Worm (Caenorhabditis elegans) whole organism, L4/young adult: Measurements from ENCODE around the gene C35D10.10.
A peak's percentile ranks its signal among the peaks of the same experiment; 100 is the strongest.

Experiments used
- W03F9.2 ChIP-seq: fragments of 150-350 bp; optimal IDR thresholded peaks from 2 replicates; lab custom pipeline; 2014; ENCODE audit warnings: missing biosample characterization, missing genetic modification characterization
- dao-5 ChIP-seq: sonication (generic microtip); optimal IDR thresholded peaks from 2 replicates; lab custom pipeline; 2016; ENCODE audit warnings: missing genotype, missing genetic modification characterization, moderate library complexity, missing compliant biosample characterization
- him-1 ChIP-seq: sonication (generic microtip); optimal IDR thresholded peaks from 2 replicates; lab custom pipeline; 2016; ENCODE audit warnings: missing genotype, missing genetic modification reagents, missing genetic modification characterization, missing compliant biosample characterization

C35D10.10 gene

DNA sequence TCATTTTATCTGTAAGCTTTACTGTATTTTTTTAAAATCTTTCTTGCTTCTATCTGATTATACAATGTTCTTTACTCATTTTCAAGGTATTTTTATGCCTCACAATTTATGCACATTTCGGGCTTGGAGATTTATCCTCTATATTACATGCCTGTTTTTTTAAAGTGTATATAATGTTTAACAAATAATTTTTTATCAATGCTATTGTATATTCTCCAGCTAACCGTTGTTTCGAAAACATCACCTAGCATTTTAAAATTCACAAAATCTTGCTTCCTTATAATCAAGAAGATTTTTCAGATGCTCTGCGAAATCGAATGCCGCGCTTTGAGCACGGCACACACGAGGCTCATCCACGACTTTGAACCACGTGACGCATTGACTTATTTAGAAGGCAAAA lies 9.6 kb downstream of the C35D10.10 start, which contains the start of gene ced-4:
Gene ced-4, plus strand, starts transcription at position 301 of the 400 bp plus-strand sequence.
- TF ChIP-seq him-1 (tag; lab: Kevin White, UChicago) = no peak
- TF ChIP-seq W03F9.2 = no peak
- TF ChIP-seq dao-5 (tag; lab: Kevin White, UChicago) = no peak

DNA sequence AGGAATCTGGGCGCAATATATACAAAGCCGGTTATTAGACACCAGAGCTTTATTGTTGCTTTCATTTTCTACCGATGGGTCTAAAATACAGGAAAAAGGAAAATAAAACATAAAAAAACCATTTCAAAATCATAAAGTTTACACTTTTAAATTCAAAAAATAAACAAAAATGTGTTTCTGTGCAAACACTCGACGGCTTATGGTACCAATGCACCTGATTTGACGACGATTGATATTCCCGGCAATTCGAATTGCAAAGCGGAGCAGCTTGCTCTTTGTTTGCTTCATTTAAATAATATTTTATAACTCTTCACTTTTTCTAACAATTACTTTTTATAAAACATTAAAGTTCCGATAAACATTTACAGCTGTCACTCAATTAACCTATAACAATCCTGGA lies 11.5 kb downstream of the C35D10.10 start, which contains the start of gene F26A1.1:
Gene F26A1.1, plus strand, starts transcription at position 369 of the 400 bp plus-strand sequence.
- TF ChIP-seq him-1 (tag; lab: Kevin White, UChicago) = no peak
- TF ChIP-seq W03F9.2 = peak; percentile 73

DNA sequence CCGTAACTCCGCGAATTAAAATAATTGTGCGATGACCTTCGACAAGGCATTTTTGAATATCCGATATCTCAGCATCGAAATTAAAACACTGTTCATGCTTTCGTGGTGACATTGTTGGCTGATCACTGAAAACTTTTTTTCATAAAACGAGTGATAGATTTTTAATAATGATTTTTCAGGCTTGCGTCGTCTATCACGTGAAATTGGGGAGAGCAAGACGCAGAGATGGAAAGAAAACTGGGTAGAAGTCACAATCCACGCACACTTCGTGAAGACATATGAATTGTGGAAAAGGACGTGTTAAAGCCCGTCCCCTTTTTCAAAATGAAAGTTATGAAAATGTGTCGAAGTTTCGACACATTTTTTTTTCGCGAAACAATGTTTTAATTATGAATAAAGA lies 11.9 kb downstream of the C35D10.10 start, which contains the start of gene nonu-1:
Gene nonu-1, minus strand, starts transcription at position 169 of the 400 bp plus-strand sequence.
- no peak for TF ChIP-seq W03F9.2
- TF ChIP-seq him-1 (tag; lab: Kevin White, UChicago) = no peak
- TF ChIP-seq dao-5 (tag; lab: Kevin White, UChicago) = no peak

DNA sequence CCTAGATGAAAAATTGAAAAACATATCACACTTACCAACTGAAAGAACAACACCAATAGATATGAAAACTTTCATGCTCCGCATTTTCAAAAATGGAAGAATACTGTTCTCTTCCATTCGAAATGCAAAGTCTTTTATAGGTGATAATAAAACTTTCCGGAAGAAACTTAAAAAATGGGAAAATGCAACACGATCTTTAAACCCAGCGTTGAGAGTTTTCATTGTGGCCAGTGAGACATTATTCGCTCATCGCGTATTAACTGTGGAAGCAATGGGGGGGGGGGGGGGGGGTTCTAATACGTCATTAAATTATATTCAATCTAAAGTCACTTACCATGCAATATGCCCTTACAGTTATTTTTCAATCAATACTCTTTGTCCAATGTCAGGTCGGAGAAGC lies 17.3 kb downstream of the C35D10.10 start, which contains the start of the genes clec-157 and fkh-5:
Gene clec-157, minus strand, starts transcription at position 101 of the 400 bp plus-strand sequence.
Gene fkh-5, plus strand, starts transcription at position 336 of the 400 bp plus-strand sequence.
- TF ChIP-seq W03F9.2 = no peak
- TF ChIP-seq him-1 (tag; lab: Kevin White, UChicago) = no peak
- TF ChIP-seq dao-5 (tag; lab: Kevin White, UChicago) = no peak

DNA sequence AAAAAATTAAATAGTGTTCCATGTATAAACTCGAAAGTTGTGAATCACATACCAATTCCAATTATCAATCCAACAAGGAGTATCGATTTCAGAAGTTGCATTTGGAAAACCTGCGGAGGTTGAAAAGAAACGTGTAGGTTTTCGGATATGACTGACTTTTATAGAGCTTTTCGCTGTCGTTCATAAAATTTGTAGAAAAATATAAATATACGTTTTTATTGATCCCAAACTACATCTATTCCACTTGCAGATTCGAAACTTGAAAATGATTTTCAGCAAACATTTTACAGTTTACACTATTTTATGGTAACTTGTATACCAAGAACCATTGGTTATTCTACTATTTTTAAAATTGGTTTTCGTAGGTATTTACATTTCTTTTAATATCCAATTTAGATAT lies 19.4 kb downstream of the C35D10.10 start, which contains the start of gene clec-156:
Gene clec-156, minus strand, starts transcription at position 101 of the 400 bp plus-strand sequence.
- TF ChIP-seq dao-5 (tag; lab: Kevin White, UChicago) = no peak
- TF ChIP-seq W03F9.2 = no peak
- TF ChIP-seq him-1 (tag; lab: Kevin White, UChicago) = no peak

DNA sequence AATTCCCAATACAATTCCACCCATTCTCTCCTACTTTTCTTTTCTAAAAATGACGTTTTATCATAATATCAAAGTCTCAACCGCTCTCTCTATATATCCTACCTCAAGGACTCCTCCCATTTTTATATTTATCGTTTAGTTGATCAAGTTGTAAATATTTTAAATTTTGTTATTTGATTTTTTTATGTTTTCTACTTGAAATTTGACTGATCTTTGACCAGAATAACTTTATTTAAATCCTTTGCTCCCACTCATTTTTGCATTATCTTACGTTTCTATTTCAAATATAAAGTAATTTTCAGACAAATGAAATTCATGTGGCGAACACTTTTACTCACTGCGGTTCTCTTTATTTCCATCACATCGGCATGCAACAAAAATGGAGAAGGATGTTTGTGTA lies 24.2 kb downstream of the C35D10.10 start, which contains the start of the genes acbp-7 and F26A1.19:
Gene acbp-7, plus strand, starts transcription at position 301 of the 400 bp plus-strand sequence.
Gene F26A1.19, plus strand, starts transcription at position 303 of the 400 bp plus-strand sequence.
- TF ChIP-seq dao-5 (tag; lab: Kevin White, UChicago) (no peak), him-1 (tag; lab: Kevin White, UChicago) (no peak), W03F9.2 (no peak)

DNA sequence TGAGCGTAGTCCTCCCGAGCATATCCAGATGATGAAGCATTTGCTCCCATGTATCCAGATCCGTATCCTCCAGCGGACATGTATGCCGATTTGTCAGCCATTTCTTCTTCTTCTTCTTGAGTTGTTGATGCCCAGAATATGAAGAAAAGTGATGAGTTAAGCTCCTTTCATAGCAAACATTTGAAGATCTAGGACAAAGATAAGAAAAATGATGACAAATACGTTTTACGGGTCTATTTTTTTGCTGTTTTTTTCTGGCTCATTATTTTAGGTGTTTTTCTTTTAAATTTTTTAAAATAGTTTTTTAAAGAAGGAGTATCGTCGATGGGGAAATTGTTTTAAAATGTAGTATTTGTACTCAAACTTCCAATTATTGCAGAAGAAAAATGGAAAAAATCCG lies 31.4 kb downstream of the C35D10.10 start, which contains the start of gene nspd-9:
Gene nspd-9, minus strand, starts transcription at position 101 of the 400 bp plus-strand sequence.
- TF ChIP-seq W03F9.2 (no peak), dao-5 (tag; lab: Kevin White, UChicago) (no peak), him-1 (tag; lab: Kevin White, UChicago) (no peak)

DNA sequence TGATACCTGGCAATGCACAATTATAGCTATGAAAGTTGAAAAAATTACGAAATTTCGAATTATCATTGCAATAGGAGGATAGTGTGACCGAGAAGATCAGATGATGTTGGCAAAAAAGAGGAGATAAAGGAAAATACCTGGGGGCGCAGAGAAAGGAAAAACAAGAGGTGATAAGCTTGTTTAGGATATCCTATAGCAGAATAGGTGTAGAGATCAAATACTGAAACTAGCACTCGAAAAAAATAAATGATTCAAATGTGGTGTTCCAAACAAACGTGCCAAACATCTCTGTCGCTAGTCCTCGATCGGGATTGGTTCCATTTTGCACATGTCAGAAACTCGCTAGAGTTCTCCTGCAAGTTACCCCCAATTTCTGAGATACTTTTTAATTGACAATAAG lies 32.2 kb downstream of the C35D10.10 start, which contains the start of gene F26A1.9:
Gene F26A1.9, minus strand, starts transcription at position 101 of the 400 bp plus-strand sequence.
- TF ChIP-seq dao-5 (tag; lab: Kevin White, UChicago) = no peak
- no peak for TF ChIP-seq W03F9.2
- no peak for TF ChIP-seq him-1 (tag; lab: Kevin White, UChicago)

DNA sequence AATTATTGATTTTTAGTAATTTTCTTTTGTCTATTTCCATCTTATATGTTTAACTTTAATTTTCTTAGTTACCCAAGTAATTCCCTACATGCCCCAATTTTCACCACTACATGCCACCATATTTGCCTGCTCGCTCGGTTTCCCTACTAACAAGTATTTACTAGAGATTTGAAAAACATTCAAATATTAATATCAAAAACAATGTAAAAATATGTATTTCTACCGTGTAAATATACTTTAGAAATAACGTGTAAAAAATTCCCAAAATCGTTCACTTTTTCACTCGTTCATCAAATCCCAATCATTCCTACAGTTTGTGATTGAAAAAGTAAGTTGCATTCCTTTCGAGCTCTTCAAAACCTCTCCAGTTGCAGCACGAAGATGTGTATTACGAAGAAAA lies 35.0 kb downstream of the C35D10.10 start, which contains the start of gene F26A1.3:
Gene F26A1.3, plus strand, starts transcription at position 301 of the 400 bp plus-strand sequence.
- no peak for TF ChIP-seq W03F9.2
- no peak for TF ChIP-seq dao-5 (tag; lab: Kevin White, UChicago)
- no peak for TF ChIP-seq him-1 (tag; lab: Kevin White, UChicago)

DNA sequence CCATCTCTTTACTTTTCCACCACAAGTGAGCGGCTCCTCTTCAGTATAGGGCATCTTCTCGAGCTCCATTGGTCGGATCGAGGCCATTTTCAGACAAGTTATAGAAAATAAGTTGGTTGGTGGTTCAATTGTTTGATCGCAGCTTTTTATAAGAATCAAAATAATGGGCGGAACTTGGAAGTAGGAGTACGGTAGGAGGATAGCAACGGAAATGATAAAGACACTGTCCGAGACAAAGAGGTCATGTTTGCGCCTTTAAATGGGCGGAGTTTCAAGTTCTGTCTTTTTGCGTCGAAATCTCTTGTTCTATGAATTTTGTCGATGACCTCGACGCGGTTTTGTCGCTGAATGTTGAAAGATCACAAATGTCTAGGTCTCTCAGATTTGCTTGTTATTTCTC lies 39.5 kb downstream of the C35D10.10 start, which contains the start of gene F26A1.8:
Gene F26A1.8, minus strand, starts transcription at position 101 of the 400 bp plus-strand sequence.
- no peak for TF ChIP-seq W03F9.2
- no peak for TF ChIP-seq him-1 (tag; lab: Kevin White, UChicago)
- TF ChIP-seq dao-5 (tag; lab: Kevin White, UChicago) = no peak

DNA sequence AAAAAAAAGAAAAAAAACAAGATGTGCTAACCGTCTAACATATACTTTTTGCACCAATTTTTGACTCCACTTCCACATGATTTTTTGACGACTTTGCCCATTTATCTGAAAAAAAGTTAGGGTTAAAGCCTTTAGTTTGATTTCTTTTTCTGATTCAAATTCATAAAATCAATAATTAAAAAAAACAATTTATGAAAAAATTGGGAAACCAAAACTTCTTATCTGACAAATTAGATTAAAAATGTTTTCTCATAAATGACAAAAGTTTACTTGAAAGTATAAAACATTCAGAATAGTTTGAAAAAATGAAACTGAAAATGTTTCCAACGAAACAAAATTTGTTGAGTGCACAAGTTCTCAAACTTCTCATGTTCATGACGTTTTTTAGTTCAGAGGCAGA lies 41.8 kb downstream of the C35D10.10 start, which contains the start of gene F26A1.7:
Gene F26A1.7, minus strand, starts transcription at position 101 of the 400 bp plus-strand sequence.
- TF ChIP-seq dao-5 (tag; lab: Kevin White, UChicago) (no peak), W03F9.2 (no peak), him-1 (tag; lab: Kevin White, UChicago) (no peak)

DNA sequence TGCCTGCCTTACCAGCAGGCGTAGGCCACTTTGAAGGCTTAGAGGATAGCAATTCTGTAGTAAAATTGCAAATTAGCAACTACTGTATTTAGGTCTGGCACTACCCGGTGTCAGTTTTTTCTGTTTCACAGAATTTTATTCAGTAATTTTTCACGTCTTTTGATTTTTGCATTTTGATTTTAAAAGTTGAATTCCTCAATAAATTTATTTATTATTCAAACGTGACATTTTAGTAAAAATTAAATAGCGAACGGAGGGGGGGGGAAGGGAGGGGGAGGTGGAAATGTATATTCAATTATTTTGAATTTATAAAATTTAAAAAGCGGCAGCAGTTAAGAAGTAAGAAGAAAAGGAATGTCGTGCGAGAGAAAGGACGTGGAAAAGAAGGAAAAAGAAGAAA lies 44.4 kb downstream of the C35D10.10 start, which contains the start of gene F26A1.4:
Gene F26A1.4, plus strand, starts transcription at position 301 of the 400 bp plus-strand sequence.
- TF ChIP-seq dao-5 (tag; lab: Kevin White, UChicago) (no peak), him-1 (tag; lab: Kevin White, UChicago) (no peak), W03F9.2 (no peak)

DNA sequence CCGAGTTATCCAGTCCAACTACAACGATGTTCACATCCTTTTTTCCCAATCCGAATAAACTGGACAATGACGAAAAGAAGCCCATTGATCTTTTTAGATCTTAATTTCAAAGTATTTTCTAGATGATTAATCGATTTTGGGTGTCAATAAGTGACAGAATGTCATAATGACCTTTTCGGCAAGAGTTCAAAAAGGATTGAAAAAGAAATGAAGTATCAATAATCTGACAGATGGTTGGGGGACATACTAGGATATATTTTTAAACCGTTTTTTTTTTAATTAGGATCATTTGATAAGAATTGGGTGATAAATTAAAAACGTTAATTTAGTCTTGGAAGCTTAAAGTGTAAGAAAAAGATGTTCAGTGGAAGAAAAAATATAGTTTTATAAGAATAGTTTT lies 46.9 kb downstream of the C35D10.10 start, which contains the start of gene arl-6:
Gene arl-6, minus strand, starts transcription at position 101 of the 400 bp plus-strand sequence.
- TF ChIP-seq dao-5 (tag; lab: Kevin White, UChicago) = no peak
- no peak for TF ChIP-seq W03F9.2
- TF ChIP-seq him-1 (tag; lab: Kevin White, UChicago) = no peak

DNA sequence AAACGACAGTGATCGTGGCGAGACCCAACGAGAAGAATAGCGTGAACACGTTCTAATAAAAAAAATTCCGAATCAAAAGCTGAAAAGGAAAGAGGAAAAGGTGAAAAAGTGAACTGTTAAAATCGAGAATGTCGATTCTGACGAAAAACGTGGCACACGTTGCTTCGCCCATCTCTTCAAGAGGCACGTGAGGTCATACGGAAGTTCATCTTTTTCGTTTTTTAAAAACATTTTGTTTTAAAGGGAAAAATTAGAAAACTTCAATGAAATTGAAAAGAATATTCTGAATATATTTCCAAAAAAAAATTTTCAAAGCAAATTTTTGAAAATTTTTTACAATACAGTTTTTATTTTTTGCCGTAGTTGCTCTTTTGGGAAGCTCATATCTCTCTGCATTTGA lies 50.4 kb downstream of the C35D10.10 start, which contains the start of gene C38D4.7:
Gene C38D4.7, minus strand, starts transcription at position 101 of the 400 bp plus-strand sequence.
- no peak for TF ChIP-seq W03F9.2
- TF ChIP-seq dao-5 (tag; lab: Kevin White, UChicago) = no peak
- TF ChIP-seq him-1 (tag; lab: Kevin White, UChicago) = no peak
